Worm (Caenorhabditis elegans) whole organism, young adult: Measurements from ENCODE around the gene dct-1.

ENCODE experiments used
- B0019.2 ChIP-seq: fragments of 200-800 bp; sonication (Bioruptor generic); conservative IDR thresholded peaks from 2 replicates; pipeline ENCODE4 v1.3.6; 2022; ENCODE audit warnings: missing genetic modification reagents, missing genetic modification characterization, missing compliant biosample characterization
- B0035.1 ChIP-seq: sonication (generic microtip); optimal IDR thresholded peaks from 2 replicates; lab custom pipeline; 2016; ENCODE audit warnings: missing genetic modification characterization, mild to moderate bottlenecking, missing compliant biosample characterization, missing genotype, missing genetic modification reagents
- F23B12.7 ChIP-seq: sonication (generic microtip); optimal IDR thresholded peaks from 2 replicates; lab custom pipeline; 2017; ENCODE audit warnings: missing genetic modification characterization, mild to moderate bottlenecking, missing compliant biosample characterization, antibody characterized with exemption, moderate library complexity; ENCODE audit not compliant: insufficient read depth
- K11D2.4 ChIP-seq: fragments of 200-800 bp; sonication (Bioruptor generic); IDR thresholded peaks from 2 replicates; pipeline ENCODE4 v1.3.6; 2022; ENCODE audit warnings: missing genetic modification reagents, missing genetic modification characterization, missing compliant biosample characterization
- K12H6.12 ChIP-seq: fragments of 200-800 bp; sonication (Bioruptor generic); optimal IDR thresholded peaks from 2 replicates; lab custom pipeline; 2018; ENCODE audit warnings: mild to moderate bottlenecking, missing genetic modification characterization, missing compliant biosample characterization
- Y56A3A.18 ChIP-seq: fragments of 200-800 bp; sonication (Bioruptor generic); IDR thresholded peaks from 2 replicates; pipeline ENCODE4 v1.3.6; 2022; ENCODE audit warnings: missing genetic modification reagents, missing genetic modification characterization, missing compliant biosample characterization
- Y79H2A.3 ChIP-seq: fragments of 200-800 bp; sonication (Bioruptor generic); conservative IDR thresholded peaks from 2 replicates; pipeline ENCODE4 v1.3.6; 2022; ENCODE audit warnings: missing genetic modification reagents, missing genetic modification characterization, missing compliant biosample characterization
- akir-1 ChIP-seq: fragments of 200-800 bp; sonication (Bioruptor generic); optimal IDR thresholded peaks from 2 replicates; lab custom pipeline; 2018; ENCODE audit warnings: mild to moderate bottlenecking, missing genetic modification characterization, moderate library complexity, missing compliant biosample characterization
- ama-1 ChIP-seq, 3 experiments: fragments of 150-350 bp in 1 of 3; sonication (generic microtip) in 2 of 3; optimal IDR thresholded peaks; 2 replicates each; lab custom pipeline; 2014 to 2018; ENCODE audit warnings: missing biosample characterization in 2 of 3, missing genetic modification characterization in 2 of 3, missing genetic modification reagents in 2 of 3
- atf-7 ChIP-seq: sonication (generic microtip); optimal IDR thresholded peaks from 2 replicates; lab custom pipeline; 2017; ENCODE audit warnings: mild to moderate bottlenecking, missing genetic modification characterization, missing compliant biosample characterization
- athp-1 ChIP-seq: sonication (generic microtip); optimal IDR thresholded peaks from 2 replicates; lab custom pipeline; 2017; ENCODE audit warnings: mild to moderate bottlenecking, missing genetic modification characterization, missing compliant biosample characterization
- attf-3 ChIP-seq: fragments of 200-800 bp; sonication (Bioruptor generic); conservative IDR thresholded peaks from 2 replicates; pipeline ENCODE4 v1.3.6; 2022; ENCODE audit warnings: missing genetic modification reagents, missing genetic modification characterization, missing compliant biosample characterization
- attf-6 ChIP-seq: fragments of 200-800 bp; sonication (Bioruptor generic); IDR thresholded peaks from 2 replicates; pipeline ENCODE4 v1.3.6; 2022; ENCODE audit warnings: missing genetic modification reagents, missing genetic modification characterization, missing compliant biosample characterization
- bed-2 ChIP-seq: fragments of 200-800 bp; sonication (Bioruptor generic); IDR thresholded peaks from 2 replicates; pipeline ENCODE4 v1.3.6; 2022; ENCODE audit warnings: missing genetic modification reagents, missing genetic modification characterization, missing compliant biosample characterization
- cebp-2 ChIP-seq: fragments of 200-800 bp; sonication (Bioruptor generic); IDR thresholded peaks from 2 replicates; pipeline ENCODE4 v1.3.6; 2022; ENCODE audit warnings: missing genetic modification characterization, missing compliant biosample characterization
- ceh-100 ChIP-seq: fragments of 200-800 bp; sonication (Bioruptor generic); IDR thresholded peaks from 2 replicates; pipeline ENCODE4 v1.3.6; 2022; ENCODE audit warnings: missing genetic modification reagents, missing genetic modification characterization, missing compliant biosample characterization
- dox-1 ChIP-seq: fragments of 200-800 bp; sonication (Bioruptor generic); IDR thresholded peaks from 2 replicates; pipeline ENCODE4 v1.3.6; 2022; ENCODE audit warnings: missing genetic modification reagents, missing genetic modification characterization, missing compliant biosample characterization
- egrh-3 ChIP-seq: fragments of 200-800 bp; sonication (Bioruptor generic); IDR thresholded peaks from 2 replicates; pipeline ENCODE4 v1.3.6; 2022; ENCODE audit warnings: missing genetic modification reagents, missing genetic modification characterization, missing compliant biosample characterization
- hrde-1 ChIP-seq: sonication (generic microtip); optimal IDR thresholded peaks from 2 replicates; lab custom pipeline; 2016; ENCODE audit warnings: missing genetic modification characterization, mild to moderate bottlenecking, missing compliant biosample characterization, moderate library complexity, missing genotype, missing genetic modification reagents, borderline replicate concordance
- let-526 ChIP-seq: fragments of 200-800 bp; sonication (Bioruptor generic); IDR thresholded peaks from 2 replicates; pipeline ENCODE4 v1.3.6; 2022; ENCODE audit warnings: missing genetic modification reagents, missing genetic modification characterization, missing compliant biosample characterization
- let-607 ChIP-seq, 2 experiments: fragments of 200-800 bp in 1 of 2; sonication (Bioruptor generic) in 1 of 2; sonication (generic microtip) in 1 of 2; optimal IDR thresholded peaks; 2 replicates each; lab custom pipeline; 2016 to 2018; ENCODE audit warnings: mild to moderate bottlenecking in 2 of 2, missing compliant biosample characterization in 2 of 2, missing genetic modification characterization in 2 of 2, moderate library complexity in 2 of 2, missing genotype in 1 of 2
- lin-35 ChIP-seq, 3 experiments: fragments of 150-350 bp in 2 of 3; sonication (generic microtip) in 1 of 3; optimal IDR thresholded peaks; 2 replicates each; lab custom pipeline; 2014 to 2018; ENCODE audit warnings: missing biosample characterization in 3 of 3, missing genetic modification characterization in 3 of 3, missing genetic modification reagents in 3 of 3
- lin-40 ChIP-seq: sonication (generic microtip); optimal IDR thresholded peaks from 2 replicates; lab custom pipeline; 2016; ENCODE audit warnings: missing genetic modification characterization, mild to moderate bottlenecking, missing compliant biosample characterization, missing genotype, missing genetic modification reagents
- lin-54 ChIP-seq: fragments of 200-800 bp; sonication (Bioruptor generic); optimal IDR thresholded peaks from 2 replicates; lab custom pipeline; 2018; ENCODE audit warnings: mild to moderate bottlenecking, missing genetic modification characterization, missing compliant biosample characterization
- lir-1 ChIP-seq: fragments of 200-800 bp; sonication (Bioruptor generic); conservative IDR thresholded peaks from 2 replicates; pipeline ENCODE4 v1.3.6; 2022; ENCODE audit warnings: missing genetic modification reagents, missing genetic modification characterization, missing compliant biosample characterization
- lsl-1 ChIP-seq: fragments of 200-800 bp; sonication (Bioruptor generic); optimal IDR thresholded peaks from 2 replicates; lab custom pipeline; 2018; ENCODE audit warnings: mild to moderate bottlenecking, missing genetic modification characterization, moderate library complexity, missing compliant biosample characterization
- lsy-27 ChIP-seq: sonication (generic microtip); optimal IDR thresholded peaks from 2 replicates; lab custom pipeline; 2017; ENCODE audit warnings: missing genetic modification characterization, mild to moderate bottlenecking, missing compliant biosample characterization, antibody characterized with exemption, missing genotype, borderline replicate concordance; ENCODE audit not compliant: insufficient read depth
- madf-3 ChIP-seq: fragments of 200-800 bp; sonication (Bioruptor generic); IDR thresholded peaks from 2 replicates; pipeline ENCODE4 v1.3.6; 2022; ENCODE audit warnings: missing genetic modification reagents, missing genetic modification characterization, missing compliant biosample characterization
- mxl-1 ChIP-seq: sonication (generic microtip); optimal IDR thresholded peaks from 2 replicates; lab custom pipeline; 2016; ENCODE audit warnings: missing genetic modification characterization, missing compliant biosample characterization
- nfya-1 ChIP-seq: sonication (generic microtip); optimal IDR thresholded peaks from 2 replicates; lab custom pipeline; 2017; ENCODE audit warnings: antibody characterized with exemption, missing compliant biosample characterization, missing genetic modification characterization, borderline replicate concordance; ENCODE audit not compliant: insufficient read depth
- nfya-2 ChIP-seq: fragments of 200-800 bp; sonication (Bioruptor generic); IDR thresholded peaks from 2 replicates; pipeline ENCODE4 v1.3.6; 2022; ENCODE audit warnings: missing genetic modification reagents, missing genetic modification characterization, missing compliant biosample characterization
- nhr-27 ChIP-seq: fragments of 200-800 bp; sonication (Bioruptor generic); optimal IDR thresholded peaks from 2 replicates; lab custom pipeline; 2018; ENCODE audit warnings: mild to moderate bottlenecking, missing genetic modification characterization, moderate library complexity, missing compliant biosample characterization
- repo-1 ChIP-seq: sonication (generic microtip); optimal IDR thresholded peaks from 2 replicates; lab custom pipeline; 2017; ENCODE audit warnings: mild to moderate bottlenecking, missing genetic modification characterization, missing compliant biosample characterization
- rpc-1 ChIP-seq, 2 experiments: fragments of 150-350 bp in 1 of 2; sonication (generic microtip) in 1 of 2; optimal IDR thresholded peaks; 2 replicates each; lab custom pipeline; 2014 to 2018; ENCODE audit warnings: missing biosample characterization in 1 of 2, missing genetic modification characterization in 1 of 2, missing genetic modification reagents in 1 of 2, missing genotype in 1 of 2
- sea-2 ChIP-seq: fragments of 200-800 bp; sonication (Bioruptor generic); IDR thresholded peaks from 2 replicates; pipeline ENCODE4 v1.3.6; 2022; ENCODE audit warnings: missing genetic modification characterization, missing compliant biosample characterization
- snpc-3.4 ChIP-seq: sonication (generic microtip); optimal IDR thresholded peaks from 2 replicates; lab custom pipeline; 2017; ENCODE audit warnings: missing genetic modification characterization, mild to moderate bottlenecking, missing compliant biosample characterization, antibody characterized with exemption, moderate library complexity, missing genotype, missing genetic modification reagents
- somi-1 ChIP-seq: fragments of 200-800 bp; sonication (Bioruptor generic); optimal IDR thresholded peaks from 2 replicates; lab custom pipeline; 2018; ENCODE audit warnings: mild to moderate bottlenecking, missing genetic modification characterization, missing compliant biosample characterization
- sptf-2 ChIP-seq: fragments of 200-800 bp; sonication (Bioruptor generic); optimal IDR thresholded peaks from 2 replicates; lab custom pipeline; 2018; ENCODE audit warnings: mild to moderate bottlenecking, missing genetic modification characterization, missing compliant biosample characterization
- tbp1 ChIP-seq: fragments of 200-800 bp; sonication (Bioruptor generic); optimal IDR thresholded peaks from 2 replicates; lab custom pipeline; 2018; ENCODE audit warnings: mild to moderate bottlenecking, missing genetic modification characterization, missing compliant biosample characterization
- tbx-9 ChIP-seq: sonication (generic microtip); optimal IDR thresholded peaks from 2 replicates; lab custom pipeline; 2016; ENCODE audit warnings: borderline replicate concordance, missing genetic modification characterization, inconsistent platforms, missing compliant biosample characterization
- zfh-2 ChIP-seq: fragments of 200-800 bp; sonication (Bioruptor generic); conservative IDR thresholded peaks from 2 replicates; pipeline ENCODE4 v1.3.6; 2022; ENCODE audit warnings: missing genetic modification reagents, missing genetic modification characterization, missing compliant biosample characterization
- ztf-26 ChIP-seq: sonication (generic microtip); optimal IDR thresholded peaks from 2 replicates; lab custom pipeline; 2017; ENCODE audit warnings: missing genetic modification characterization, missing compliant biosample characterization
- ztf-28 ChIP-seq: fragments of 200-800 bp; sonication (Bioruptor generic); IDR thresholded peaks from 2 replicates; pipeline ENCODE4 v1.3.6; 2022; ENCODE audit warnings: missing genetic modification reagents, missing genetic modification characterization, missing compliant biosample characterization
- ztf-6 ChIP-seq: fragments of 200-800 bp; sonication (Bioruptor generic); IDR thresholded peaks from 2 replicates; pipeline ENCODE4 v1.3.6; 2022; ENCODE audit warnings: missing genetic modification reagents, missing genetic modification characterization, missing compliant biosample characterization

The dct-1 gene

ce11 chrX:7951578-7951977 lies 2.6 kb upstream of the dct-1 start (continued):
- TF ChIP-seq lir-1 (GFP tag; lab: Robert Waterston, UW) (peak; percentile 59; the same call in 1 of the 2 replicates), ztf-26 (tag; lab: Kevin White, UChicago) (peak; percentile 46), F23B12.7 (tag; lab: Kevin White, UChicago) (no peak), K11D2.4 (GFP tag; lab: Robert Waterston, UW) (peak; percentile 92), akir-1 (peak; percentile 42), ztf-6 (GFP tag; lab: Robert Waterston, UW) (peak; percentile 51; the same call in 1 of the 2 replicates), mxl-1 (tag; lab: Kevin White, UChicago) (no peak), Y79H2A.3 (GFP tag; lab: Robert Waterston, UW) (no peak), let-607 (tag; optimal IDR thresholded peaks at IDR 0.05; lab: Kevin White, UChicago) (peak; percentile 71 to 73), Y56A3A.18 (0 out of 2 replicates have a peak, but pooled peaks have one; percentile 48), B0019.2 (GFP tag; lab: Robert Waterston, UW) (no peak), nhr-27 (tag; lab: Kevin White, UChicago) (no peak), K12H6.12 (tag; lab: Kevin White, UChicago) (peak; percentile 83), tbp1 (GFP tag; lab: Kevin White, UChicago) (peak; percentile 53), hrde-1 (tag; lab: Kevin White, UChicago) (no peak), bed-2 (GFP tag; lab: Robert Waterston, UW) (0 out of 2 replicates have a peak, but pooled peaks have one; percentile 60), attf-3 (GFP tag; lab: Robert Waterston, UW) (no peak), somi-1 (peak; percentile 66), zfh-2 (GFP tag; lab: Robert Waterston, UW) (peak; percentile 97), snpc-3.4 (tag; lab: Kevin White, UChicago) (no peak), ztf-28 (GFP tag; lab: Robert Waterston, UW) (no peak), tbx-9 (tag; lab: Kevin White, UChicago) (no peak), lin-40 (peak; percentile 75), dox-1 (peak; percentile 89), ceh-100 (GFP tag; lab: Robert Waterston, UW) (no peak), cebp-2 (GFP tag; lab: Robert Waterston, UW) (no peak), egrh-3 (GFP tag; lab: Robert Waterston, UW) (0 out of 2 replicates have a peak, but pooled peaks have one; percentile 37), sea-2 (GFP tag; lab: Robert Waterston, UW) (peak; percentile 41; the same call in 1 of the 2 replicates), lin-54 (GFP tag; lab: Kevin White, UChicago) (peak; percentile 48)

DNA sequence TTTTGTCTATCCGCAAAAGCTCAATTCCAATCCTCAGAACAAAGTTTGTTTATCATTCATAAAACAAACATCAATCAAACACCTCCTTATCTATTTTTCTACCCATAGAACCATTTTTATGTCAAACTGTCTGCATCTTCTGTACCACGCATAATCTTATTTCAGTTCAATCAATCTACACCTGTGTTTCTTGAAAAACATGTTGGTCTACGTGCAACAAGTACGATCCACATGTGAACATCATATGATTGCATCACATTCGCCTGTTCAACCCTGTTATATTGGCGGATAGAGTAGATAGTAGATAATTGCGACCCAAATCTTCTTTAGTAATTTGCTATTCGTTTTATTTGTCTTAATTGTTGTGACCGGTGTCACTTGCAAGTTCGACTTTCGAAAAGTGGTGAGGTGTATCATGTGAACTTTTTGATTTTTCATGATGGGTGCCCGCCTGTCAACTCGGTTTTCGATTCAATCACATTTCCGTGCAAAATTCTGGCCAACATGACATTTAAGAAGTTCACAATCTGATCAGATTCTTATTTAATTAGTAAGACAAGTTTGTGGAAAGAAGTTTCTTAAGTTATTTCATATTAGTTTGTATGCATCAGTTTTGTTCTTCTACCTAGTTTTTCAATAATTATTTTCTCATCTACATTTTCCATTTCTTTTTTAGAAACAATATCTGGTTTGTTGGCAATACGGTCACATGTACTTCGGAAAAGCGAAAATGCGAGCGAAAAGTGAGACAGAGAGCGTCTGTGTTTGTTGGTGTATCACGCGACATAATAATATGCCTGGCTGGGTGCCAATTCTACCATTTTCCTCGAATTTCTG lies 1.7 kb upstream of the dct-1 start:
- TF ChIP-seq lin-35 (GFP tag; optimal IDR thresholded peaks at IDR 0.05; lab: Kevin White, UChicago) (no peak), somi-1 (no peak), let-526 (GFP tag; lab: Robert Waterston, UW) (no peak), lin-54 (GFP tag; lab: Kevin White, UChicago) (no peak), repo-1 (tag; lab: Kevin White, UChicago) (no peak), atf-7 (tag; lab: Kevin White, UChicago) (peak; percentile 25), nfya-2 (no peak), lsl-1 (no peak), lsy-27 (tag; lab: Kevin White, UChicago) (no peak), rpc-1 (optimal IDR thresholded peaks at IDR 0.05; lab: Kevin White, UChicago) (no peak), rpc-1 (tag; optimal IDR thresholded peaks at IDR 0.05; lab: Kevin White, UChicago) (no peak), athp-1 (no peak), ama-1 (optimal IDR thresholded peaks at IDR 0.05; lab: Kevin White, UChicago) (peak; percentile 57), ama-1 (GFP tag; optimal IDR thresholded peaks at IDR 0.05; lab: Kevin White, UChicago) (no peak), nfya-1 (tag; lab: Kevin White, UChicago) (no peak), attf-6 (GFP tag; lab: Robert Waterston, UW) (no peak), B0035.1 (no peak), sptf-2 (GFP tag; lab: Kevin White, UChicago) (no peak), egrh-3 (GFP tag; lab: Robert Waterston, UW) (no peak), madf-3 (GFP tag; lab: Robert Waterston, UW) (no peak), hrde-1 (tag; lab: Kevin White, UChicago) (no peak)
